Worm (Caenorhabditis elegans) whole organism, L2 larva: ENCODE data around the gene fbxa-11.

Experiments used
- Y55F3AM.14 ChIP-seq: fragments of 200-800 bp; sonication (Bioruptor generic); optimal IDR thresholded peaks from 2 replicates; lab custom pipeline; 2018; ENCODE audit warnings: mild to moderate bottlenecking, missing genetic modification characterization, missing compliant biosample characterization
- ZK546.5 ChIP-seq: sonication (generic microtip); optimal IDR thresholded peaks from 2 replicates; lab custom pipeline; 2017; ENCODE audit warnings: missing biosample characterization, missing genetic modification characterization
- crh-2 ChIP-seq: sonication (generic microtip); optimal IDR thresholded peaks from 2 replicates; lab custom pipeline; 2017; ENCODE audit warnings: missing biosample characterization, missing genetic modification characterization
- mbf-1 ChIP-seq: sonication (generic microtip); optimal IDR thresholded peaks from 2 replicates; lab custom pipeline; 2017; ENCODE audit warnings: missing biosample characterization, missing genetic modification characterization
- nhr-25 ChIP-seq: fragments of 150-350 bp; sonication (generic microtip); optimal IDR thresholded peaks from 3 replicates; lab custom pipeline; 2014; ENCODE audit warnings: missing biosample characterization, missing genetic modification characterization
- nhr-6 ChIP-seq: fragments of 150-350 bp; optimal IDR thresholded peaks from 2 replicates; lab custom pipeline; 2014; ENCODE audit warnings: missing biosample characterization, missing genetic modification characterization

fbxa-11 gene

ce11 chrIII:1001297-1001696 lies 50.6 kb downstream of the fbxa-11 start, which contains the start of gene R06B10.7:
R06B10.7 (minus strand) TSS chrIII:1001397.
- TF ChIP-seq ZK546.5 (tag; lab: Kevin White, UChicago) (no peak), nhr-25 (tag; lab: Kevin White, UChicago) (no peak), mbf-1 (no peak), Y55F3AM.14 (no peak), nhr-6 (no peak), crh-2 (no peak)
